Fruit fly (Drosophila melanogaster) whole organism, embryonic: ENCODE data around the gene scu.
A peak's percentile ranks its signal among the peaks of the same experiment; 100 is the strongest.

ENCODE experiments used
- Aef1 ChIP-seq: fragments of 200-800 bp; sonication (Bioruptor generic); IDR thresholded peaks from 3 replicates; pipeline ENCODE4 v1.3.6; 2022; ENCODE audit warnings: missing biosample characterization, missing genetic modification characterization
- Atf3 ChIP-seq: fragments of 200-800 bp; sonication (Bioruptor generic); optimal IDR thresholded peaks from 3 replicates; lab custom pipeline; 2016; ENCODE audit warnings: missing biosample characterization, missing genetic modification characterization
- BtbVII ChIP-seq: fragments of 200-800 bp; sonication (Bioruptor generic); optimal IDR thresholded peaks from 3 replicates; lab custom pipeline; 2017; ENCODE audit warnings: missing biosample characterization, mild to moderate bottlenecking, missing genetic modification characterization
- CG11085 ChIP-seq: fragments of 200-800 bp; sonication (Bioruptor generic); IDR thresholded peaks from 2 replicates; pipeline ENCODE4 v1.3.6; 2022; ENCODE audit warnings: missing biosample characterization, missing genetic modification characterization
- CG11093 ChIP-seq: fragments of 200-800 bp; sonication (Bioruptor generic); IDR thresholded peaks from 3 replicates; pipeline ENCODE4 v1.3.6; 2022; ENCODE audit warnings: missing biosample characterization, missing genetic modification characterization
- CG11247 ChIP-seq: fragments of 200-800 bp; sonication (Bioruptor generic); IDR thresholded peaks from 2 replicates; pipeline ENCODE4 v1.3.6; 2022; ENCODE audit warnings: missing biosample characterization, missing genetic modification characterization
- CG11723 ChIP-seq: fragments of 200-800 bp; sonication (Bioruptor generic); optimal IDR thresholded peaks from 2 replicates; lab custom pipeline; 2017; ENCODE audit warnings: missing biosample characterization, mild to moderate bottlenecking, missing genetic modification characterization
- CG12299 ChIP-seq: fragments of 200-800 bp; sonication (Bioruptor generic); optimal IDR thresholded peaks from 2 replicates; lab custom pipeline; 2018; ENCODE audit warnings: missing biosample characterization, mild to moderate bottlenecking, missing genetic modification characterization
- CG12391 ChIP-seq: fragments of 200-800 bp; sonication (Bioruptor generic); optimal IDR thresholded peaks from 3 replicates; lab custom pipeline; 2018; ENCODE audit warnings: missing biosample characterization, mild to moderate bottlenecking, missing genetic modification characterization, moderate library complexity
- CG14710 ChIP-seq: fragments of 200-800 bp; sonication (Bioruptor generic); optimal IDR thresholded peaks from 3 replicates; lab custom pipeline; 2019; ENCODE audit warnings: missing biosample characterization, mild to moderate bottlenecking, missing genetic modification characterization, moderate library complexity
- CG1602 ChIP-seq: fragments of 200-800 bp; sonication (Bioruptor generic); optimal IDR thresholded peaks from 3 replicates; lab custom pipeline; 2016; ENCODE audit warnings: missing biosample characterization, missing genetic modification characterization
- CG18011 ChIP-seq: fragments of 200-800 bp; sonication (Bioruptor generic); optimal IDR thresholded peaks from 2 replicates; lab custom pipeline; 2017; ENCODE audit warnings: missing biosample characterization, missing genetic modification characterization, mild to moderate bottlenecking, moderate library complexity, missing genotype
- CG2678 ChIP-seq: fragments of 200-800 bp; sonication (Bioruptor generic); optimal IDR thresholded peaks from 3 replicates; lab custom pipeline; 2019; ENCODE audit warnings: missing biosample characterization, mild to moderate bottlenecking, missing genetic modification characterization, moderate library complexity
- CG31365 ChIP-seq: fragments of 200-800 bp; sonication (Bioruptor generic); optimal IDR thresholded peaks from 2 replicates; lab custom pipeline; 2018; ENCODE audit warnings: missing biosample characterization, mild to moderate bottlenecking, missing genetic modification characterization
- CG32772 ChIP-seq: fragments of 200-800 bp; sonication (Bioruptor generic); IDR thresholded peaks from 2 replicates; pipeline ENCODE4 v1.3.6; 2022; ENCODE audit warnings: missing biosample characterization, missing genetic modification characterization
- CG6254 ChIP-seq: fragments of 200-800 bp; sonication (Bioruptor generic); optimal IDR thresholded peaks from 3 replicates; lab custom pipeline; 2017; ENCODE audit warnings: mild to moderate bottlenecking, missing biosample characterization, missing genetic modification reagents, missing genetic modification characterization
- CG6791 ChIP-seq: fragments of 200-800 bp; sonication (Bioruptor generic); IDR thresholded peaks from 3 replicates; pipeline ENCODE4 v1.3.6; 2022; ENCODE audit warnings: missing biosample characterization, missing genetic modification characterization; ENCODE audit not compliant: partially characterized antibody
- CG8924 ChIP-seq: fragments of 200-800 bp; optimal IDR thresholded peaks from 3 replicates; lab custom pipeline; 2019; ENCODE audit warnings: missing biosample characterization, mild to moderate bottlenecking, missing genetic modification characterization, moderate library complexity
- CoRest ChIP-seq: fragments of 200-800 bp; sonication (Bioruptor generic); optimal IDR thresholded peaks from 3 replicates; lab custom pipeline; 2018; ENCODE audit warnings: missing biosample characterization, mild to moderate bottlenecking, missing genetic modification characterization, moderate library complexity
- Deaf1 ChIP-seq: fragments of 200-800 bp; optimal IDR thresholded peaks from 3 replicates; lab custom pipeline; 2019; ENCODE audit warnings: missing biosample characterization, mild to moderate bottlenecking, missing genetic modification characterization, moderate library complexity
- Dll ChIP-seq: fragments of 200-800 bp; sonication (Bioruptor generic); IDR thresholded peaks from 4 replicates; pipeline ENCODE4 v1.3.6; 2022; ENCODE audit warnings: missing biosample characterization, missing genetic modification characterization; ENCODE audit not compliant: partially characterized antibody
- Drgx ChIP-seq: fragments of 200-800 bp; sonication (Bioruptor generic); IDR thresholded peaks from 2 replicates; pipeline ENCODE4 v1.3.6; 2022; ENCODE audit warnings: missing biosample characterization, missing genetic modification characterization
- HmgD ChIP-seq: fragments of 200-800 bp; sonication (Bioruptor generic); optimal IDR thresholded peaks from 3 replicates; lab custom pipeline; 2016; ENCODE audit warnings: missing biosample characterization, missing genetic modification characterization
- Hmr ChIP-seq: fragments of 200-800 bp; sonication (Bioruptor generic); optimal IDR thresholded peaks from 3 replicates; lab custom pipeline; 2017; ENCODE audit warnings: mild to moderate bottlenecking, missing biosample characterization, missing genetic modification reagents, missing genetic modification characterization
- Hr39 ChIP-seq: fragments of >200 bp; optimal IDR thresholded peaks from 2 replicates; lab custom pipeline; 2017
- Hsf ChIP-seq: fragments of 200-800 bp; sonication (Bioruptor generic); optimal IDR thresholded peaks from 3 replicates; lab custom pipeline; 2016; ENCODE audit warnings: missing biosample characterization, missing genetic modification characterization
- Ravus ChIP-seq: fragments of 200-800 bp; sonication (Bioruptor generic); IDR thresholded peaks from 2 replicates; pipeline ENCODE4 v1.3.6; 2022; ENCODE audit warnings: missing biosample characterization, missing genetic modification characterization
- Side ChIP-seq: fragments of 200-800 bp; sonication (Bioruptor generic); optimal IDR thresholded peaks from 2 replicates; lab custom pipeline; 2016; ENCODE audit warnings: missing biosample characterization, missing genetic modification characterization
- TFAM ChIP-seq: fragments of 200-800 bp; sonication (Bioruptor generic); optimal IDR thresholded peaks from 2 replicates; lab custom pipeline; 2017; ENCODE audit warnings: missing biosample characterization, missing genetic modification characterization, inconsistent platforms
- bsh ChIP-seq, 2 experiments: fragments of 200-800 bp; sonication (Bioruptor generic); optimal IDR thresholded peaks; 2 replicates each; lab custom pipeline; 2017 to 2018; ENCODE audit warnings: mild to moderate bottlenecking in 2 of 2, missing biosample characterization in 2 of 2, missing genetic modification characterization in 2 of 2, moderate library complexity in 1 of 2
- cad ChIP-seq: fragments of >200 bp; optimal IDR thresholded peaks from 2 replicates; lab custom pipeline; 2017; ENCODE audit warnings: missing biosample characterization, missing genetic modification characterization
- eve ChIP-seq, 2 experiments: fragments of >200 bp; optimal IDR thresholded peaks; 2 replicates each; lab custom pipeline; 2017; ENCODE audit warnings: missing biosample characterization in 2 of 2, missing genetic modification characterization in 2 of 2
- ewg ChIP-seq: fragments of 200-800 bp; sonication (Bioruptor generic); optimal IDR thresholded peaks from 3 replicates; lab custom pipeline; 2017; ENCODE audit warnings: mild to moderate bottlenecking, missing biosample characterization, missing genetic modification reagents, missing genetic modification characterization
- exex ChIP-seq: fragments of 200-800 bp; sonication (Bioruptor generic); optimal IDR thresholded peaks from 4 replicates; lab custom pipeline; 2018; ENCODE audit warnings: missing biosample characterization, mild to moderate bottlenecking, missing genetic modification characterization, moderate library complexity
- fd102C ChIP-seq: fragments of 200-800 bp; sonication (Bioruptor generic); optimal IDR thresholded peaks from 2 replicates; lab custom pipeline; 2018; ENCODE audit warnings: missing biosample characterization, mild to moderate bottlenecking, missing genetic modification characterization, moderate library complexity
- gfzf ChIP-seq: fragments of 200-800 bp; sonication (Bioruptor generic); optimal IDR thresholded peaks from 2 replicates; lab custom pipeline; 2016; ENCODE audit warnings: missing biosample characterization, mild to moderate bottlenecking, missing genetic modification characterization, moderate library complexity
- grau ChIP-seq: fragments of 200-800 bp; optimal IDR thresholded peaks from 3 replicates; lab custom pipeline; 2019; ENCODE audit warnings: missing biosample characterization, mild to moderate bottlenecking, missing genetic modification characterization, moderate library complexity
- gsb ChIP-seq: fragments of 200-800 bp; sonication (Bioruptor generic); IDR thresholded peaks from 2 replicates; pipeline ENCODE4 v1.3.6; 2022; ENCODE audit warnings: missing biosample characterization, missing genetic modification characterization
- ham ChIP-seq: fragments of 200-800 bp; sonication (Bioruptor generic); IDR thresholded peaks from 2 replicates; pipeline ENCODE4 v1.3.6; 2022; ENCODE audit warnings: missing biosample characterization, missing genetic modification characterization
- hkb ChIP-seq, 2 experiments: fragments of 200-800 bp in 1 of 2; fragments of >200 bp in 1 of 2; sonication (Bioruptor generic) in 1 of 2; IDR thresholded peaks in 1 of 2; optimal IDR thresholded peaks in 1 of 2; 2 replicates each; pipeline versions ENCODE4 v1.3.6 to Lab custom; 2017 to 2022; ENCODE audit warnings: missing biosample characterization in 1 of 2, missing genetic modification characterization in 1 of 2
- lmd ChIP-seq: fragments of 200-800 bp; sonication (Bioruptor generic); IDR thresholded peaks from 2 replicates; pipeline ENCODE4 v1.3.6; 2022; ENCODE audit warnings: missing biosample characterization, missing genetic modification characterization
- nerfin-1 ChIP-seq: fragments of 200-800 bp; sonication (Bioruptor generic); optimal IDR thresholded peaks from 3 replicates; lab custom pipeline; 2019; ENCODE audit warnings: missing biosample characterization, mild to moderate bottlenecking, missing genetic modification characterization, moderate library complexity
- peb ChIP-seq: fragments of 200-800 bp; sonication (Bioruptor generic); IDR thresholded peaks from 2 replicates; pipeline ENCODE4 v1.3.6; 2022; ENCODE audit warnings: missing biosample characterization, missing genetic modification characterization
- pnt ChIP-seq: fragments of 200-800 bp; sonication (Bioruptor generic); optimal IDR thresholded peaks from 3 replicates; lab custom pipeline; 2016; ENCODE audit warnings: missing biosample characterization, missing genetic modification characterization
- psq ChIP-seq: fragments of 200-800 bp; sonication (Bioruptor generic); optimal IDR thresholded peaks from 2 replicates; lab custom pipeline; 2017; ENCODE audit warnings: missing biosample characterization, missing genetic modification characterization
- ro ChIP-seq: fragments of 200-800 bp; sonication (Bioruptor generic); IDR thresholded peaks from 2 replicates; pipeline ENCODE4 v1.3.6; 2022; ENCODE audit warnings: missing biosample characterization, missing genetic modification characterization
- run ChIP-seq: fragments of 200-800 bp; sonication (Bioruptor generic); optimal IDR thresholded peaks from 3 replicates; lab custom pipeline; 2018; ENCODE audit warnings: missing biosample characterization, mild to moderate bottlenecking, missing genetic modification characterization
- ssp ChIP-seq: fragments of 200-800 bp; sonication (Bioruptor generic); IDR thresholded peaks from 2 replicates; pipeline ENCODE4 v1.3.6; 2022; ENCODE audit warnings: missing biosample characterization, missing genetic modification characterization
- tin ChIP-seq: fragments of 200-800 bp; sonication (Bioruptor generic); optimal IDR thresholded peaks from 3 replicates; lab custom pipeline; 2016; ENCODE audit warnings: missing biosample characterization, missing genetic modification characterization
- unc-4 ChIP-seq: fragments of 200-800 bp; sonication (Bioruptor generic); IDR thresholded peaks from 2 replicates; pipeline ENCODE4 v1.3.6; 2022; ENCODE audit warnings: missing biosample characterization, missing genetic modification characterization; ENCODE audit not compliant: partially characterized antibody
- unpg ChIP-seq: fragments of 200-800 bp; sonication (Bioruptor generic); optimal IDR thresholded peaks from 3 replicates; lab custom pipeline; 2018; ENCODE audit warnings: missing biosample characterization, mild to moderate bottlenecking, missing genetic modification characterization, moderate library complexity

The scu gene

DNA sequence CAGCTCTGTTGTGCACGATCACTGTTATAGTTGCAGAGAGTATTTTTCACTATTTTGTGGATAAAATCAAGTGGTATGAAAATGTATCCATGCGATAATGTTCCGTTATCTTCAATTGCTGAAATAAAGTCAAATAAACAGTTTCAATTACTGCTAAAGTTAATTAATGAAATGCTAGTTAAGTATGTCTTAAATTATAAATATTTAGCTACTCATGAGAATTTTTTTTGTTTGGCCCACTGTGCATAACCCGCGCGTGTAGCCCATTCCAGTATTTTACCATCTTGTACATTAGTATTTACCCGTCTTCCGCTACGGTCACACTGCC, 5.6 kb upstream of the scu start, which contains the start of gene Ada3 (continued):
- no peak for TF ChIP-seq cad (GFP tag; lab: Kevin White, UChicago)
- no peak for TF ChIP-seq fd102C (GFP tag; lab: Kevin White, UChicago)
- no peak for TF ChIP-seq hkb (optimal IDR thresholded peaks at IDR 0.05; lab: Kevin White, UChicago)
- TF ChIP-seq hkb (GFP tag; IDR thresholded peaks at IDR 0.05; lab: Robert Waterston, UW): peak; percentile 77
- no peak for TF ChIP-seq TFAM (GFP tag; lab: Kevin White, UChicago)
- TF ChIP-seq CG31365 (tag; lab: Kevin White, UChicago): no peak
- peak; percentile 83 for TF ChIP-seq Hmr
- TF ChIP-seq BtbVII: peak; percentile 65
- TF ChIP-seq ewg: peak; percentile 58
- peak; percentile 75 for TF ChIP-seq CG8924 (tag; lab: Kevin White, UChicago)
- peak; percentile 46 for TF ChIP-seq CG11085
- TF ChIP-seq lmd: peak; percentile 80
- TF ChIP-seq Drgx (GFP tag; lab: Robert Waterston, UW): peak; percentile 59; the same call in 1 of the 2 replicates
- peak; percentile 74 for TF ChIP-seq CG14710 (tag; lab: Kevin White, UChicago)
- peak; percentile 48; the same call in 1 of the 2 replicates for TF ChIP-seq peb
- TF ChIP-seq Atf3 (GFP tag; lab: Kevin White, UChicago): peak; percentile 69
- peak; percentile 24 for TF ChIP-seq psq (GFP tag; lab: Kevin White, UChicago)
- TF ChIP-seq Hr39 (lab: Kevin White, UChicago): no peak
- TF ChIP-seq CoRest (tag; lab: Kevin White, UChicago): peak; percentile 79
- TF ChIP-seq grau (tag; lab: Kevin White, UChicago): peak; percentile 82
- TF ChIP-seq ssp (GFP tag; lab: Robert Waterston, UW): peak; percentile 47
- no peak for TF ChIP-seq eve (GFP tag; optimal IDR thresholded peaks at IDR 0.05; lab: Kevin White, UChicago)
- peak; percentile 71 for TF ChIP-seq unpg
- TF ChIP-seq CG11247 (GFP tag; lab: Robert Waterston, UW): peak; percentile 53; the same call in 1 of the 2 replicates
- peak; percentile 82 for TF ChIP-seq pnt
- peak; percentile 70 for TF ChIP-seq CG32772 (GFP tag; lab: Robert Waterston, UW)
- peak; percentile 53 for TF ChIP-seq CG18011 (GFP tag; lab: Kevin White, UChicago)
- peak; percentile 67 for TF ChIP-seq CG1602 (GFP tag; lab: Kevin White, UChicago)
- no peak for TF ChIP-seq unc-4
- 0 out of 4 replicates have a peak, but pooled peaks have one; percentile 11 for TF ChIP-seq Dll (GFP tag; lab: Robert Waterston, UW)
- no peak for TF ChIP-seq gsb (GFP tag; lab: Robert Waterston, UW)
- no peak for TF ChIP-seq Ravus
- TF ChIP-seq CG6254 (GFP tag; lab: Kevin White, UChicago): no peak
- TF ChIP-seq CG12299 (tag; lab: Kevin White, UChicago): peak; percentile 31
- peak; percentile 13 for TF ChIP-seq exex (tag; lab: Kevin White, UChicago)
- no peak for TF ChIP-seq CG6791 (GFP tag; lab: Robert Waterston, UW)
- peak; percentile 63 for TF ChIP-seq Aef1
- peak; percentile 3 for TF ChIP-seq run (tag; lab: Kevin White, UChicago)
- peak; percentile 78 for TF ChIP-seq tin (GFP tag; lab: Kevin White, UChicago)
- TF ChIP-seq gfzf: peak; percentile 78
- TF ChIP-seq ro: no peak
- peak; percentile 50 for TF ChIP-seq CG11723
- peak; percentile 67 for TF ChIP-seq nerfin-1 (tag; lab: Kevin White, UChicago)
- TF ChIP-seq CG12391 (tag; lab: Kevin White, UChicago): peak; percentile 78
- TF ChIP-seq bsh (GFP tag; optimal IDR thresholded peaks at IDR 0.05; lab: Kevin White, UChicago): peak in 1 of 2 experiments; percentile 64
- peak; percentile 68 for TF ChIP-seq Side
- TF ChIP-seq CG2678: peak; percentile 74
- TF ChIP-seq ham (GFP tag; lab: Robert Waterston, UW): no peak
- TF ChIP-seq CG11093 (GFP tag; lab: Robert Waterston, UW): peak; percentile 50; the same call in 1 of the 3 replicates
- peak; percentile 87 for TF ChIP-seq Hsf (GFP tag; lab: Kevin White, UChicago)
- no peak for TF ChIP-seq HmgD (GFP tag; lab: Kevin White, UChicago)
- TF ChIP-seq Deaf1 (tag; lab: Kevin White, UChicago): peak; percentile 48
